Worm (Caenorhabditis elegans) whole organism, young adult: ENCODE results near the gene rha-2.

ENCODE experiments used
- B0019.2 ChIP-seq: fragments of 200-800 bp; sonication (Bioruptor generic); conservative IDR thresholded peaks from 2 replicates; pipeline ENCODE4 v1.3.6; 2022; ENCODE audit warnings: missing genetic modification reagents, missing genetic modification characterization, missing compliant biosample characterization
- B0035.1 ChIP-seq: sonication (generic microtip); optimal IDR thresholded peaks from 2 replicates; lab custom pipeline; 2016; ENCODE audit warnings: missing genetic modification characterization, mild to moderate bottlenecking, missing compliant biosample characterization, missing genotype, missing genetic modification reagents
- B0261.1 ChIP-seq: sonication (generic microtip); optimal IDR thresholded peaks from 2 replicates; lab custom pipeline; 2016; ENCODE audit warnings: mild to moderate bottlenecking, missing genetic modification characterization, moderate library complexity, missing compliant biosample characterization
- D2030.7 ChIP-seq: fragments of 200-800 bp; sonication (Bioruptor generic); IDR thresholded peaks from 2 replicates; pipeline ENCODE4 v1.3.6; 2022; ENCODE audit warnings: missing genetic modification reagents, missing genetic modification characterization, missing compliant biosample characterization
- F10E7.11 ChIP-seq: sonication (generic microtip); optimal IDR thresholded peaks from 2 replicates; lab custom pipeline; 2017; ENCODE audit warnings: mild to moderate bottlenecking, missing genetic modification characterization, moderate library complexity, missing compliant biosample characterization
- F55B11.4 ChIP-seq: sonication (generic microtip); optimal IDR thresholded peaks from 2 replicates; lab custom pipeline; 2016; ENCODE audit warnings: missing compliant biosample characterization, missing genetic modification characterization, borderline replicate concordance; ENCODE audit not compliant: insufficient read depth
- F57A8.1 ChIP-seq: fragments of 200-800 bp; sonication (Bioruptor generic); optimal IDR thresholded peaks from 2 replicates; lab custom pipeline; 2018; ENCODE audit warnings: mild to moderate bottlenecking, missing genetic modification characterization, moderate library complexity, missing compliant biosample characterization
- K11D2.4 ChIP-seq: fragments of 200-800 bp; sonication (Bioruptor generic); IDR thresholded peaks from 2 replicates; pipeline ENCODE4 v1.3.6; 2022; ENCODE audit warnings: missing genetic modification reagents, missing genetic modification characterization, missing compliant biosample characterization
- T26A5.8 ChIP-seq: sonication (generic microtip); optimal IDR thresholded peaks from 2 replicates; lab custom pipeline; 2016; ENCODE audit warnings: missing genetic modification characterization, missing compliant biosample characterization
- Y56A3A.18 ChIP-seq: fragments of 200-800 bp; sonication (Bioruptor generic); IDR thresholded peaks from 2 replicates; pipeline ENCODE4 v1.3.6; 2022; ENCODE audit warnings: missing genetic modification reagents, missing genetic modification characterization, missing compliant biosample characterization
- Y95B8A.8 ChIP-seq: fragments of 200-800 bp; sonication (Bioruptor generic); IDR thresholded peaks from 2 replicates; pipeline ENCODE4 v1.3.6; 2022; ENCODE audit warnings: missing genetic modification reagents, missing genetic modification characterization, missing compliant biosample characterization
- aptf-2 ChIP-seq: fragments of 200-800 bp; sonication (Bioruptor generic); conservative IDR thresholded peaks from 2 replicates; pipeline ENCODE4 v1.3.6; 2022; ENCODE audit warnings: missing genetic modification reagents, missing genetic modification characterization, missing compliant biosample characterization
- atf-7 ChIP-seq: sonication (generic microtip); optimal IDR thresholded peaks from 2 replicates; lab custom pipeline; 2017; ENCODE audit warnings: mild to moderate bottlenecking, missing genetic modification characterization, missing compliant biosample characterization
- attf-5 ChIP-seq: fragments of 200-800 bp; sonication (Bioruptor generic); optimal IDR thresholded peaks from 2 replicates; lab custom pipeline; 2018; ENCODE audit warnings: mild to moderate bottlenecking, missing genetic modification characterization, missing compliant biosample characterization
- bed-1 ChIP-seq: fragments of 200-800 bp; sonication (Bioruptor generic); IDR thresholded peaks from 2 replicates; pipeline ENCODE4 v1.3.6; 2022; ENCODE audit warnings: missing genetic modification reagents, missing genetic modification characterization, missing compliant biosample characterization
- ccch-3 ChIP-seq: fragments of 200-800 bp; sonication (Bioruptor generic); optimal IDR thresholded peaks from 2 replicates; lab custom pipeline; 2018; ENCODE audit warnings: mild to moderate bottlenecking, missing genetic modification characterization, missing compliant biosample characterization
- ceh-27 ChIP-seq: fragments of 200-800 bp; sonication (Bioruptor generic); optimal IDR thresholded peaks from 2 replicates; lab custom pipeline; 2018; ENCODE audit warnings: mild to moderate bottlenecking, missing genetic modification characterization, moderate library complexity, missing compliant biosample characterization
- ceh-79 ChIP-seq: sonication (generic microtip); optimal IDR thresholded peaks from 2 replicates; lab custom pipeline; 2017; ENCODE audit warnings: mild to moderate bottlenecking, missing genetic modification characterization, missing compliant biosample characterization
- egl-44 ChIP-seq: fragments of 200-800 bp; sonication (Bioruptor generic); IDR thresholded peaks from 2 replicates; pipeline ENCODE4 v1.3.6; 2022; ENCODE audit warnings: missing genetic modification reagents, missing genetic modification characterization, missing compliant biosample characterization
- egrh-3 ChIP-seq: fragments of 200-800 bp; sonication (Bioruptor generic); IDR thresholded peaks from 2 replicates; pipeline ENCODE4 v1.3.6; 2022; ENCODE audit warnings: missing genetic modification reagents, missing genetic modification characterization, missing compliant biosample characterization
- ekl-4 ChIP-seq: fragments of 200-800 bp; sonication (Bioruptor generic); IDR thresholded peaks from 2 replicates; pipeline ENCODE4 v1.3.6; 2022; ENCODE audit warnings: missing genetic modification reagents, missing genetic modification characterization, missing compliant biosample characterization
- fkh-3 ChIP-seq: sonication (generic microtip); optimal IDR thresholded peaks from 2 replicates; lab custom pipeline; 2016; ENCODE audit warnings: mild to moderate bottlenecking, missing genetic modification characterization, missing compliant biosample characterization
- him-1 ChIP-seq: sonication (generic microtip); optimal IDR thresholded peaks from 2 replicates; lab custom pipeline; 2016; ENCODE audit warnings: missing genotype, missing genetic modification reagents, missing genetic modification characterization, missing compliant biosample characterization
- hlh-12 ChIP-seq: sonication (generic microtip); optimal IDR thresholded peaks from 2 replicates; lab custom pipeline; 2016; ENCODE audit warnings: missing genetic modification characterization, missing compliant biosample characterization
- lag-1 ChIP-seq: fragments of 200-800 bp; sonication (Bioruptor generic); IDR thresholded peaks from 2 replicates; pipeline ENCODE4 v1.3.6; 2022; ENCODE audit warnings: missing genetic modification reagents, missing genetic modification characterization, missing compliant biosample characterization
- lin-26 ChIP-seq: fragments of 200-800 bp; sonication (Bioruptor generic); IDR thresholded peaks from 2 replicates; pipeline ENCODE4 v1.3.6; 2022; ENCODE audit warnings: missing genetic modification reagents, missing genetic modification characterization, missing compliant biosample characterization
- lin-40 ChIP-seq: sonication (generic microtip); optimal IDR thresholded peaks from 2 replicates; lab custom pipeline; 2016; ENCODE audit warnings: missing genetic modification characterization, mild to moderate bottlenecking, missing compliant biosample characterization, missing genotype, missing genetic modification reagents
- lsl-1 ChIP-seq: fragments of 200-800 bp; sonication (Bioruptor generic); optimal IDR thresholded peaks from 2 replicates; lab custom pipeline; 2018; ENCODE audit warnings: mild to moderate bottlenecking, missing genetic modification characterization, moderate library complexity, missing compliant biosample characterization
- madf-3 ChIP-seq: fragments of 200-800 bp; sonication (Bioruptor generic); IDR thresholded peaks from 2 replicates; pipeline ENCODE4 v1.3.6; 2022; ENCODE audit warnings: missing genetic modification reagents, missing genetic modification characterization, missing compliant biosample characterization
- mcd-1 ChIP-seq: fragments of 200-800 bp; sonication (Bioruptor generic); IDR thresholded peaks from 2 replicates; pipeline ENCODE4 v1.3.6; 2022; ENCODE audit warnings: missing genetic modification reagents, missing genetic modification characterization, missing compliant biosample characterization
- nfya-1 ChIP-seq: sonication (generic microtip); optimal IDR thresholded peaks from 2 replicates; lab custom pipeline; 2017; ENCODE audit warnings: antibody characterized with exemption, missing compliant biosample characterization, missing genetic modification characterization, borderline replicate concordance; ENCODE audit not compliant: insufficient read depth
- nfyb-1 ChIP-seq: fragments of 200-800 bp; sonication (Bioruptor generic); IDR thresholded peaks from 2 replicates; pipeline ENCODE4 v1.3.6; 2022; ENCODE audit warnings: missing genetic modification reagents, missing genetic modification characterization, missing compliant biosample characterization
- rcor-1 ChIP-seq: fragments of 200-800 bp; sonication (Bioruptor generic); IDR thresholded peaks from 2 replicates; pipeline ENCODE4 v1.3.6; 2022; ENCODE audit warnings: missing genetic modification reagents, missing genetic modification characterization, missing compliant biosample characterization
- rec-8 ChIP-seq, 2 experiments: sonication (generic microtip); optimal IDR thresholded peaks; 2 replicates each; lab custom pipeline; 2016; ENCODE audit warnings: mild to moderate bottlenecking in 2 of 2, missing genetic modification characterization in 2 of 2, missing genetic modification reagents in 2 of 2, missing genotype in 2 of 2, missing biosample characterization in 1 of 2, missing compliant biosample characterization in 1 of 2, moderate library complexity in 1 of 2
- repo-1 ChIP-seq: sonication (generic microtip); optimal IDR thresholded peaks from 2 replicates; lab custom pipeline; 2017; ENCODE audit warnings: mild to moderate bottlenecking, missing genetic modification characterization, missing compliant biosample characterization
- sdz-38 ChIP-seq: sonication (generic microtip); optimal IDR thresholded peaks from 2 replicates; lab custom pipeline; 2016; ENCODE audit warnings: missing genotype, missing genetic modification characterization, missing compliant biosample characterization
- snpc-1.1 ChIP-seq: sonication (generic microtip); optimal IDR thresholded peaks from 2 replicates; lab custom pipeline; 2017; ENCODE audit warnings: missing genetic modification characterization, mild to moderate bottlenecking, missing compliant biosample characterization, antibody characterized with exemption, moderate library complexity, missing genotype, missing genetic modification reagents; ENCODE audit not compliant: insufficient read depth
- snpc-1.3 ChIP-seq: sonication (generic microtip); optimal IDR thresholded peaks from 2 replicates; lab custom pipeline; 2017; ENCODE audit warnings: missing genetic modification characterization, mild to moderate bottlenecking, missing compliant biosample characterization, antibody characterized with exemption, moderate library complexity, missing genotype, missing genetic modification reagents; ENCODE audit not compliant: insufficient read depth
- snpc-3.4 ChIP-seq: sonication (generic microtip); optimal IDR thresholded peaks from 2 replicates; lab custom pipeline; 2017; ENCODE audit warnings: missing genetic modification characterization, mild to moderate bottlenecking, missing compliant biosample characterization, antibody characterized with exemption, moderate library complexity, missing genotype, missing genetic modification reagents
- tbx-9 ChIP-seq: sonication (generic microtip); optimal IDR thresholded peaks from 2 replicates; lab custom pipeline; 2016; ENCODE audit warnings: borderline replicate concordance, missing genetic modification characterization, inconsistent platforms, missing compliant biosample characterization
- unc-62 ChIP-seq: fragments of 150-350 bp; optimal IDR thresholded peaks from 2 replicates; lab custom pipeline; 2014; ENCODE audit warnings: missing biosample characterization, missing genetic modification reagents, missing genetic modification characterization
- ztf-25 ChIP-seq: fragments of 200-800 bp; sonication (Bioruptor generic); IDR thresholded peaks from 2 replicates; pipeline ENCODE4 v1.3.6; 2022; ENCODE audit warnings: missing genetic modification reagents, missing genetic modification characterization, missing compliant biosample characterization
- ztf-26 ChIP-seq: sonication (generic microtip); optimal IDR thresholded peaks from 2 replicates; lab custom pipeline; 2017; ENCODE audit warnings: missing genetic modification characterization, missing compliant biosample characterization
- ztf-3 ChIP-seq: fragments of 200-800 bp; sonication (Bioruptor generic); optimal IDR thresholded peaks from 2 replicates; lab custom pipeline; 2018; ENCODE audit warnings: mild to moderate bottlenecking, missing genetic modification characterization, missing compliant biosample characterization
- ztf-6 ChIP-seq: fragments of 200-800 bp; sonication (Bioruptor generic); IDR thresholded peaks from 2 replicates; pipeline ENCODE4 v1.3.6; 2022; ENCODE audit warnings: missing genetic modification reagents, missing genetic modification characterization, missing compliant biosample characterization

Gene rha-2

ce11 chrIII:8620259-8620658 is 5.9 kb upstream of the rha-2 start:
- TF ChIP-seq ceh-79 (tag; lab: Kevin White, UChicago) (no peak), snpc-1.1 (tag; lab: Kevin White, UChicago) (no peak), snpc-1.3 (tag; lab: Kevin White, UChicago) (no peak), sdz-38 (tag; lab: Kevin White, UChicago) (no peak), hlh-12 (tag; lab: Kevin White, UChicago) (no peak), atf-7 (tag; lab: Kevin White, UChicago) (no peak), rec-8 (tag; optimal IDR thresholded peaks at IDR 0.05; lab: Kevin White, UChicago) (no peak), B0035.1 (tag; lab: Kevin White, UChicago) (no peak), ztf-25 (GFP tag; lab: Robert Waterston, UW) (no peak), nfyb-1 (GFP tag; lab: Robert Waterston, UW) (no peak)
- TF ChIP-seq, all 124 proteins: peak for 0

DNA sequence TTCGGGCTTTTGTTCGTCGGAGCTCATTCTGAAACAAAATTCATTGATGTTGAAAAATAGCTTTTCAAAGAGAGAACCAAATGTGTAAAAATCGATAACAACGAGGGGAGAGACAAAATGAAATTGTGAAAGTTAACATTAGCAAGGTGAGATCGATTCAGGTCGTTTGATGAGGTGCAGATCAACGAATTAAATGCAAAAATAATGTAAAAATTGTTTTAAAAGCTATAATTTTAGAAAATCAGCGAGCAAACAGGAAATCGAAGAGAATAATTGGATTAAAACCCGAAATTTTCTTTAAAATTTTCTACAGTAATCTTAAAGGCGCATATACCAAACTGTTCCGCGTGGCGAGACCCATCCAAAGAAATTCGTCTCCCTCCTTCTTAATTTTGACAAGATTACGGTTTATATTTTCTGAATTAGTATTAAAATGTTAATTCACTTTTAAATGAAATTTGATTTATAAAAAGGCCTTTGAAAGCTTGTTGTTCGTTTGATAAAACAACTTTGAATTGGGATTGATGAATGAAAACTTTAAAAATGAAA is 4.1 kb upstream of the rha-2 start, which contains the start of gene C13G5.2:
TSS of gene C13G5.2 (minus strand) at position 51 of the 549 bp plus-strand sequence.
- TF ChIP-seq Y95B8A.8 (GFP tag; lab: Robert Waterston, UW) (no peak), madf-3 (no peak), ztf-6 (no peak), tbx-9 (tag; lab: Kevin White, UChicago) (no peak), F10E7.11 (tag; lab: Kevin White, UChicago) (no peak), atf-7 (tag; lab: Kevin White, UChicago) (no peak), ztf-26 (tag; lab: Kevin White, UChicago) (no peak), snpc-1.1 (tag; lab: Kevin White, UChicago) (no peak), snpc-3.4 (tag; lab: Kevin White, UChicago) (peak; percentile 74), ceh-27 (GFP tag; lab: Kevin White, UChicago) (no peak), bed-1 (GFP tag; lab: Robert Waterston, UW) (no peak), Y56A3A.18 (no peak), attf-5 (GFP tag; lab: Kevin White, UChicago) (no peak), T26A5.8 (tag; lab: Kevin White, UChicago) (no peak), ccch-3 (GFP tag; lab: Kevin White, UChicago) (no peak), egrh-3 (GFP tag; lab: Robert Waterston, UW) (no peak), D2030.7 (GFP tag; lab: Robert Waterston, UW) (peak; percentile 55; the same call in 1 of the 2 replicates), F57A8.1 (GFP tag; lab: Kevin White, UChicago) (no peak), hlh-12 (tag; lab: Kevin White, UChicago) (no peak), B0261.1 (tag; lab: Kevin White, UChicago) (no peak), ekl-4 (no peak), lin-40 (no peak), repo-1 (tag; lab: Kevin White, UChicago) (no peak), F55B11.4 (no peak), rcor-1 (GFP tag; lab: Robert Waterston, UW) (no peak), fkh-3 (tag; lab: Kevin White, UChicago) (no peak), mcd-1 (GFP tag; lab: Robert Waterston, UW) (peak; percentile 27; the same call in 1 of the 2 replicates), ceh-79 (tag; lab: Kevin White, UChicago) (no peak), ztf-3 (GFP tag; lab: Kevin White, UChicago) (no peak), nfya-1 (tag; lab: Kevin White, UChicago) (no peak), unc-62 (GFP tag; lab: Kevin White, UChicago) (no peak), aptf-2 (GFP tag; lab: Robert Waterston, UW) (no peak), egl-44 (GFP tag; lab: Robert Waterston, UW) (no peak), lsl-1 (GFP tag; lab: Kevin White, UChicago) (peak; percentile 94), him-1 (tag; lab: Kevin White, UChicago) (no peak), K11D2.4 (GFP tag; lab: Robert Waterston, UW) (no peak), lag-1 (GFP tag; lab: Robert Waterston, UW) (no peak), lin-26 (GFP tag; lab: Robert Waterston, UW) (no peak), B0019.2 (no peak)
